Worm (Caenorhabditis elegans) whole organism, young adult: ENCODE data around the gene F53F8.5.

Experiments
- B0336.3 ChIP-seq: fragments of 200-800 bp; sonication (Bioruptor generic); IDR thresholded peaks from 2 replicates; pipeline ENCODE4 v1.3.6; 2022; ENCODE audit warnings: missing genetic modification characterization, missing compliant biosample characterization
- rcor-1 ChIP-seq: fragments of 200-800 bp; sonication (Bioruptor generic); IDR thresholded peaks from 2 replicates; pipeline ENCODE4 v1.3.6; 2022; ENCODE audit warnings: missing genetic modification reagents, missing genetic modification characterization, missing compliant biosample characterization
- snpc-4 ChIP-seq, 5 experiments: fragments of 150-350 bp in 1 of 5; sonication (generic microtip) in 4 of 5; optimal IDR thresholded peaks; 2 replicates each; lab custom pipeline; 2014 to 2018; ENCODE audit warnings: missing genetic modification characterization in 5 of 5, missing biosample characterization in 3 of 5, antibody characterized with exemption in 2 of 5, mild to moderate bottlenecking in 2 of 5, missing compliant biosample characterization in 2 of 5, missing genotype in 2 of 5, moderate library complexity in 2 of 5, missing genetic modification reagents in 1 of 5
- unc-130 ChIP-seq: sonication (generic microtip); optimal IDR thresholded peaks from 2 replicates; lab custom pipeline; 2016; ENCODE audit warnings: missing genetic modification reagents, missing genetic modification characterization, missing compliant biosample characterization

- TF ChIP-seq rcor-1 (GFP tag; lab: Robert Waterston, UW) (no peak), snpc-4 (GFP tag; optimal IDR thresholded peaks at IDR 0.05; lab: Kevin White, UChicago) (no peak), snpc-4 (tag; optimal IDR thresholded peaks at IDR 0.05; lab: Kevin White, UChicago) (peak in 1 of 4 experiments; percentile 6), B0336.3 (GFP tag; lab: Robert Waterston, UW) (no peak), unc-130 (GFP tag; lab: Kevin White, UChicago) (no peak)
These were observed 8.6 kb upstream of the F53F8.5 start for ce11 chrV:20712318-20712993.
